Worm (Caenorhabditis elegans) whole organism, midembryonic: ENCODE measurements around the gene ehs-1.

Source experiments
- T22C8.4 ChIP-seq: fragments of 200-800 bp; sonication (Bioruptor generic); IDR thresholded peaks from 2 replicates; pipeline ENCODE4 v1.3.6; 2022; ENCODE audit warnings: missing genetic modification characterization, missing compliant biosample characterization
- klf-2 ChIP-seq: fragments of 200-800 bp; sonication (Bioruptor generic); conservative IDR thresholded peaks from 2 replicates; pipeline ENCODE4 v1.3.6; 2022; ENCODE audit warnings: missing genetic modification reagents, missing genetic modification characterization, missing compliant biosample characterization
- ref-1 ChIP-seq: fragments of 200-800 bp; sonication (Bioruptor generic); conservative IDR thresholded peaks from 2 replicates; pipeline ENCODE4 v1.3.6; 2022; ENCODE audit warnings: missing genetic modification reagents, missing genetic modification characterization, missing compliant biosample characterization
- ztf-23 ChIP-seq: fragments of 200-800 bp; sonication (Bioruptor generic); IDR thresholded peaks from 2 replicates; pipeline ENCODE4 v1.3.6; 2022; ENCODE audit warnings: missing genetic modification reagents, missing genetic modification characterization, missing compliant biosample characterization
- ztf-29 ChIP-seq: fragments of 200-800 bp; sonication (Bioruptor generic); IDR thresholded peaks from 2 replicates; pipeline ENCODE4 v1.3.6; 2022; ENCODE audit warnings: missing genetic modification reagents, missing genetic modification characterization, missing compliant biosample characterization

DNA sequence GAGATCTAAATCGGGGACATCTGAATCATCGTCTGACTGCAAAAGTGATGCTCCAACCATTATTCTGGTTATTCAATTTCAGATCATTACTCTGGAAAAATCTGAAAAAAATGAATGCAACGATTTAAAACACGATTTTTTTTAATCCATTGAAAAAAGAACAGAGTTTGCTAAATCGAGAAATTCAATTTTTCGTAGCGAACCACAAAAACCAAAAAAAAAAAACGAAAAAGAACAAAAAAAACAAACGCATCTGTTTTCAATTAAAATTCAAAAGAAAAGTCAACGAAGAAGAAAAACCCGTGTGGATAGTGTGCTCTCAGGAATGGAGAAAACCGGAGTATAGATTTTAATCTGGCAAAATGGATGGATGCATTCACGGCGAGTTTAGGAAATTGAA, 37.8 kb downstream of the ehs-1 start, which contains the start of gene F55C12.4:
- no peak for TF ChIP-seq ref-1 (GFP tag; lab: Robert Waterston, UW)
- no peak for TF ChIP-seq ztf-23 (GFP tag; lab: Robert Waterston, UW)
- no peak for TF ChIP-seq klf-2 (GFP tag; lab: Robert Waterston, UW)
- TF ChIP-seq T22C8.4 (GFP tag; lab: Robert Waterston, UW): no peak
- TF ChIP-seq ztf-29: no peak
